Worm (Caenorhabditis elegans) whole organism, L3 larva: ENCODE measurements around the gene ptr-16.

Source experiments
- R02D3.7 ChIP-seq: fragments of 150-350 bp; optimal IDR thresholded peaks from 2 replicates; lab custom pipeline; 2014; ENCODE audit warnings: missing biosample characterization, missing genetic modification characterization
- ZK546.5 ChIP-seq: sonication (generic microtip); optimal IDR thresholded peaks from 2 replicates; lab custom pipeline; 2017; ENCODE audit warnings: missing biosample characterization, missing genetic modification characterization
- ama-1 ChIP-seq: fragments of 150-350 bp; optimal IDR thresholded peaks from 2 replicates; lab custom pipeline; 2018
- ceh-16 ChIP-seq: sonication (generic microtip); optimal IDR thresholded peaks from 2 replicates; lab custom pipeline; 2017; ENCODE audit warnings: missing biosample characterization, missing genetic modification characterization
- ceh-28 ChIP-seq: fragments of 150-350 bp; optimal IDR thresholded peaks from 2 replicates; lab custom pipeline; 2014; ENCODE audit warnings: missing biosample characterization, missing genetic modification reagents, missing genetic modification characterization
- ceh-82 ChIP-seq: fragments of 150-350 bp; optimal IDR thresholded peaks from 2 replicates; lab custom pipeline; 2014; ENCODE audit warnings: missing biosample characterization, missing genetic modification characterization
- ceh-9 ChIP-seq: sonication (generic microtip); optimal IDR thresholded peaks from 2 replicates; lab custom pipeline; 2018; ENCODE audit warnings: missing biosample characterization, missing genetic modification characterization
- egl-27 ChIP-seq: sonication (generic microtip); optimal IDR thresholded peaks from 4 replicates; lab custom pipeline; 2017; ENCODE audit warnings: missing biosample characterization, missing genetic modification reagents, missing genetic modification characterization
- egl-5 ChIP-seq: fragments of 150-350 bp; optimal IDR thresholded peaks from 2 replicates; lab custom pipeline; 2017; ENCODE audit warnings: missing biosample characterization, missing genetic modification reagents, missing genetic modification characterization, inconsistent platforms
- elt-1 ChIP-seq: fragments of 150-350 bp; optimal IDR thresholded peaks from 2 replicates; lab custom pipeline; 2014; ENCODE audit warnings: missing biosample characterization, missing genetic modification characterization
- elt-2 ChIP-seq: sonication (generic microtip); optimal IDR thresholded peaks from 2 replicates; lab custom pipeline; 2016; ENCODE audit warnings: missing genetic modification reagents, mild to moderate bottlenecking, missing genetic modification characterization, missing compliant biosample characterization
- elt-3 ChIP-seq, 3 experiments: fragments of 150-350 bp in 1 of 3; sonication (generic microtip) in 2 of 3; optimal IDR thresholded peaks; 2 replicates in 2 of 3; 4 replicates in 1 of 3; lab custom pipeline; 2014 to 2017; ENCODE audit warnings: missing biosample characterization in 3 of 3, missing genetic modification characterization in 3 of 3
- eor-1 ChIP-seq, 2 experiments: fragments of 150-350 bp; optimal IDR thresholded peaks; 2 replicates each; lab custom pipeline; 2014 to 2018; ENCODE audit warnings: missing biosample characterization in 2 of 2, missing genetic modification characterization in 2 of 2
- fkh-10 ChIP-seq: sonication (generic microtip); optimal IDR thresholded peaks from 2 replicates; lab custom pipeline; 2017; ENCODE audit warnings: missing biosample characterization, missing genetic modification reagents, missing genetic modification characterization
- fkh-2 ChIP-seq: fragments of 150-350 bp; optimal IDR thresholded peaks from 2 replicates; lab custom pipeline; 2014; ENCODE audit warnings: missing biosample characterization, missing genetic modification reagents, missing genetic modification characterization
- hmg-11 ChIP-seq: sonication (generic microtip); optimal IDR thresholded peaks from 2 replicates; lab custom pipeline; 2016; ENCODE audit warnings: missing genetic modification characterization, missing compliant biosample characterization
- lin-15B ChIP-seq: fragments of 150-350 bp; optimal IDR thresholded peaks from 2 replicates; lab custom pipeline; 2014; ENCODE audit warnings: missing biosample characterization, missing genetic modification characterization
- lsy-12 ChIP-seq: sonication (generic microtip); optimal IDR thresholded peaks from 2 replicates; lab custom pipeline; 2016; ENCODE audit warnings: mild to moderate bottlenecking, missing genetic modification characterization, missing compliant biosample characterization
- mml-1 ChIP-seq: fragments of 150-350 bp; sonication (generic microtip); optimal IDR thresholded peaks from 3 replicates; lab custom pipeline; 2014; ENCODE audit warnings: missing biosample characterization, missing genetic modification characterization
- nfya-1 ChIP-seq: sonication (generic microtip); optimal IDR thresholded peaks from 2 replicates; lab custom pipeline; 2017; ENCODE audit warnings: missing genetic modification characterization, mild to moderate bottlenecking, missing compliant biosample characterization, antibody characterized with exemption, moderate library complexity; ENCODE audit not compliant: insufficient read depth
- nhr-11 ChIP-seq: fragments of 150-350 bp; optimal IDR thresholded peaks from 2 replicates; lab custom pipeline; 2014; ENCODE audit warnings: missing biosample characterization, missing genetic modification characterization
- nhr-23 ChIP-seq: fragments of 150-350 bp; optimal IDR thresholded peaks from 2 replicates; lab custom pipeline; 2014; ENCODE audit warnings: missing biosample characterization, missing genetic modification reagents, missing genetic modification characterization
- nhr-237 ChIP-seq: fragments of 150-350 bp; optimal IDR thresholded peaks from 2 replicates; lab custom pipeline; 2014; ENCODE audit warnings: missing biosample characterization, missing genetic modification characterization
- nhr-25 ChIP-seq: sonication (generic microtip); optimal IDR thresholded peaks from 2 replicates; lab custom pipeline; 2017; ENCODE audit warnings: missing biosample characterization, missing genetic modification characterization
- nhr-43 ChIP-seq: sonication (generic microtip); optimal IDR thresholded peaks from 2 replicates; lab custom pipeline; 2016; ENCODE audit warnings: mild to moderate bottlenecking, missing genetic modification characterization, missing compliant biosample characterization; ENCODE audit not compliant: poor library complexity, severe bottlenecking
- nhr-76 ChIP-seq: fragments of 150-350 bp; sonication (generic microtip); optimal IDR thresholded peaks from 5 replicates; lab custom pipeline; 2014; ENCODE audit warnings: missing biosample characterization, missing genetic modification characterization
- pha-4 ChIP-seq: fragments of 150-350 bp; optimal IDR thresholded peaks from 2 replicates; lab custom pipeline; 2014; ENCODE audit warnings: missing biosample characterization, missing genetic modification reagents, missing genetic modification characterization
- pqm-1 ChIP-seq: fragments of 150-350 bp; optimal IDR thresholded peaks from 2 replicates; lab custom pipeline; 2017; ENCODE audit warnings: missing biosample characterization, missing genetic modification characterization, inconsistent platforms
- snpc-4 ChIP-seq: fragments of 150-350 bp; optimal IDR thresholded peaks from 2 replicates; lab custom pipeline; 2014; ENCODE audit warnings: missing biosample characterization, missing genetic modification characterization
- ztf-11 ChIP-seq: fragments of 150-350 bp; optimal IDR thresholded peaks from 2 replicates; lab custom pipeline; 2014; ENCODE audit warnings: missing biosample characterization, missing genetic modification characterization
- ztf-4 ChIP-seq: fragments of 150-350 bp; optimal IDR thresholded peaks from 2 replicates; lab custom pipeline; 2014; ENCODE audit warnings: missing biosample characterization, missing genetic modification characterization

Gene ptr-16

DNA sequence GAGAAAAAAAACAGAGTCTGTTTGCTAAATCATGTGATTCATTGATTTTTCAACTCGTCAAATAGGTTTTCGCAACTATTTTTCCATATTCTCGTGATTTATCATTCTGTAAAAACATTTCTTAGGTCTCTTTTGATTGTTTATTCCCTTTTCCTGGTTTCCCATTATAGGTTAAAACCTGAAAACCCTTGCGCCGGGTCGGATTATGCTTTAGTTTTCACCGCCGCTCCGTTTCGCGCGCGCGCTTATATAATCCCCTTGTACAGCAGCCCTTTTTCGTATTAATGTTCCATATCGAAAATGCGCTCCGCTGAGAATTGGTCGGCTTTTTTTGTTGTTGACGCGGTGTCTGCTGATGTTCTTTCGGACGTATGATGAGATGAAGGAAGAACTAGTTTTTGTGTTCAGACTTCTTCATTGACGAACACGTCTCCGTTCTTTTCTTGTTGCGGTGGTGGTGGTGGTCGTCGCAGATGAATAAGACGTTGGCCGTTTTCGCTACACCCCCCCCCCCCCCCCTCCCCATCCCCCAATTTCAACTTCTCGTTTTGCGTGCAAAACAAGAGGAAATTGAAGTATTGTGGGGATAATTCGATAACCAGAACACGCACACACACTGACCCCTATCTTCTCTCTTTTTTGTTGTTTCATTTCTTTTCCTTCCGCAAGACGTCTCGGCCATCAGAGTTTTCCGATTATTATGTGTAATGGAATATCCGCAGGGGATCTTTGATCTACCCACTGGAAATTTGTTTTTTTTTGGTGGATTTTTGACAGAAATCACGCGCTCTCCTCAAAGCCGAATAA, 10.8 kb upstream of the ptr-16 start:
- TF ChIP-seq nhr-25 (tag; lab: Kevin White, UChicago), result peak; percentile 46
- peak; percentile 42 for TF ChIP-seq lin-15B (tag; lab: Kevin White, UChicago)
- peak; percentile 85 for TF ChIP-seq nhr-23 (tag; lab: Kevin White, UChicago)
- no peak for TF ChIP-seq ZK546.5 (tag; lab: Kevin White, UChicago)
- peak; percentile 75 for TF ChIP-seq ama-1 (lab: Kevin White, UChicago)
- TF ChIP-seq snpc-4, result peak; percentile 19
- TF ChIP-seq nhr-43 (tag; lab: Kevin White, UChicago), result peak; percentile 42
- TF ChIP-seq elt-2 (tag; lab: Kevin White, UChicago), result no peak

DNA sequence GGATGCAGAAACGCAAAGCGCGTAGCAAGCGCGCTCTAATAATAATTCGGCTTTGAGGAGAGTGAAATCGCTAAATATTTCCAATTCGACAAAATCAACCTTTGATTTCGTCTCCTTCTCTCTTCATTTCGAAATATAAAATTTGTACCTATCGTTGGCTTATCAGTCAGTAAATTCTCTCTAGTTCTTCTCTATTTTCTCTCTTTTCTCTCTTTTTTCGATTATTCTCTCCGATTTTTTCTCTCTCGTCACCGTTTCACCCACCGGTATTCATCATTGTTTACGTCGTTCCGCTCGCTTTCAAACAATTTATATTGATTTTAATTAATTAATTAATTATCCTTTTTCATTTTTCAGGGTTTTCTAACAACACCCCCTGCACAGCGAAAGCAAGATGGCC, 9.6 kb upstream of the ptr-16 start, which contains the start of gene cmd-1:
TSS of gene cmd-1 (plus strand) at position 358 of the 400 bp plus-strand sequence.
- TF ChIP-seq nhr-23 (tag; lab: Kevin White, UChicago) (peak; percentile 4), ztf-11 (tag; lab: Kevin White, UChicago) (no peak), ceh-82 (tag; lab: Kevin White, UChicago) (no peak), ztf-4 (tag; lab: Kevin White, UChicago) (peak; percentile 50), nfya-1 (tag; lab: Kevin White, UChicago) (peak; percentile 7), elt-3 (tag; optimal IDR thresholded peaks at IDR 0.05; lab: Kevin White, UChicago) (no peak), pha-4 (tag; lab: Kevin White, UChicago) (no peak), lin-15B (tag; lab: Kevin White, UChicago) (peak; percentile 26), R02D3.7 (tag; lab: Kevin White, UChicago) (no peak), nhr-43 (tag; lab: Kevin White, UChicago) (peak; percentile 7), elt-2 (tag; lab: Kevin White, UChicago) (peak; percentile 48), pqm-1 (tag; lab: Kevin White, UChicago) (no peak), mml-1 (tag; lab: Kevin White, UChicago) (no peak)

DNA sequence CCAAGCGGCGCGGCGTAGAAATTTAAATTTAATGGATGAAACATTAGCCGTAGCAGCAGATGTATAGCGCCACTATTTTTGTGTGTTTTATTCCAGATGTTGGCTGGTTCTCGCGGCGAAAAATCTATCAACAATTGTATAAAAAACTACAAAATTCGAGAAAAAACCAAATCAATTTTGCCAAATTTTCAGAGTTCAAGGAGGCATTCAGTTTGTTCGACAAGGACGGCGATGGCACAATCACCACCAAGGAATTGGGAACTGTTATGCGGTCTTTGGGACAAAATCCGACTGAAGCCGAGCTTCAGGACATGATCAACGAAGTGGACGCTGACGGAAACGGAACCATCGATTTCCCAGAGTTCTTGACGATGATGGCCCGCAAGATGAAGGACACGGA, 9.1 kb upstream of the ptr-16 start:
- TF ChIP-seq fkh-2 (tag; lab: Kevin White, UChicago), result no peak
- TF ChIP-seq R02D3.7 (tag; lab: Kevin White, UChicago), result no peak
- no peak for TF ChIP-seq snpc-4
- TF ChIP-seq pqm-1 (tag; lab: Kevin White, UChicago), result no peak
- TF ChIP-seq nhr-25 (tag; lab: Kevin White, UChicago), result no peak
- no peak for TF ChIP-seq egl-27 (tag; lab: Kevin White, UChicago)
- no peak for TF ChIP-seq elt-1 (tag; lab: Kevin White, UChicago)
- TF ChIP-seq ceh-9 (tag; lab: Kevin White, UChicago), result no peak
- no peak for TF ChIP-seq pha-4 (tag; lab: Kevin White, UChicago)
- TF ChIP-seq nhr-237 (tag; lab: Kevin White, UChicago), result no peak
- no peak for TF ChIP-seq nhr-76 (tag; lab: Kevin White, UChicago)
- TF ChIP-seq ceh-16 (tag; lab: Kevin White, UChicago), result no peak
- no peak for TF ChIP-seq fkh-10
- TF ChIP-seq ZK546.5 (tag; lab: Kevin White, UChicago), result no peak
- TF ChIP-seq ztf-11 (tag; lab: Kevin White, UChicago), result no peak
- no peak for TF ChIP-seq egl-5 (tag; lab: Kevin White, UChicago)
- no peak for TF ChIP-seq eor-1 (tag; optimal IDR thresholded peaks at IDR 0.05; lab: Kevin White, UChicago)
- TF ChIP-seq nfya-1 (tag; lab: Kevin White, UChicago), result no peak
- TF ChIP-seq hmg-11 (tag; lab: Kevin White, UChicago), result no peak

DNA sequence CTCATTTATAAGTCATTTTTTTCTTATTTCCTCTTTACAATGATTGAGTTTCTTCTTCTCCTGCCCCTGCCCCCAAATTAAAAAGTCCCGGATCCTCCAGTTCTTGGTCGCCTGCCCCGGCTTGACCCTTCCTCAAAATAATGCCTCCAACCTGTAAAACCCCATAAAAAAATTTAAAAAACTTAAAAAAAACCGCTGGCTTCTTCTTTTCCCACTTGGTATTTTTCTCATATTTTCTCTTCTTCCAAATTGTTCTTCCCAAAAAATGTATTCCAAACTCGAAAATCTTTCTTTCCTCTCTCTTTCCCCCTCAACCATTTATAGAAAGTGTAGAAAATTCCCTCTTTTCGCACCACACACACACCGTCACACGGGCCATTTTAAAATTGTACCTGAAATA, 8.1 kb upstream of the ptr-16 start:
- TF ChIP-seq nhr-11 (tag; lab: Kevin White, UChicago), result no peak
- TF ChIP-seq fkh-2 (tag; lab: Kevin White, UChicago), result no peak

DNA sequence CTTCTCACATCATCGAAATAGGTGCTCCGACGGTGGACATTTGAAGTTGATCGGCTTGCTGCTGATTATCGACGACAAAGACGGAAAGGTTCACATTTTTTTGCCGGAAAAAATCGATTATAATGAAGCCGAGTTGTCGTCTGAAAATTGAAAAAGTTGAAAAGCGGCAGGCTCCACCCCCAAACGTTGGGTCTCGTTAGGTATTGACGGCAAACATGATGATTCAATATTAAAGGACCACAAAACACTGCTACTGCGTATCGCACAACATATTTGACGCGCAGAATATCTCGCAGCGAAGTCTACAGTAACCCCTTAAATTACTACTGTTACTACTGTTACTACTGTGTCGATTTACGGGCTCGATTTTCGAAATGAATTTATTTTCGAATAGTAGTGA, 7.3 kb upstream of the ptr-16 start:
- TF ChIP-seq ceh-28, result no peak
- TF ChIP-seq lsy-12 (tag; lab: Kevin White, UChicago), result peak; percentile 70
- TF ChIP-seq elt-3 (tag; optimal IDR thresholded peaks at IDR 0.05; lab: Kevin White, UChicago), result no peak
- TF ChIP-seq pha-4 (tag; lab: Kevin White, UChicago), result no peak
- TF ChIP-seq ama-1 (lab: Kevin White, UChicago), result peak; percentile 75
- peak; percentile 64 for TF ChIP-seq ztf-4 (tag; lab: Kevin White, UChicago)
- no peak for TF ChIP-seq nhr-25 (tag; lab: Kevin White, UChicago)
- no peak for TF ChIP-seq ceh-82 (tag; lab: Kevin White, UChicago)
- TF ChIP-seq ceh-16 (tag; lab: Kevin White, UChicago), result no peak
- TF ChIP-seq nhr-43 (tag; lab: Kevin White, UChicago), result peak; percentile 33
